Worm (Caenorhabditis elegans) whole organism, late embryonic: ENCODE results near the gene cht-5.

ENCODE experiments used
- K09A11.1 ChIP-seq: sonication (generic microtip); optimal IDR thresholded peaks from 2 replicates; lab custom pipeline; 2017; ENCODE audit warnings: antibody characterized with exemption, mild to moderate bottlenecking, missing genetic modification characterization, missing compliant biosample characterization; ENCODE audit not compliant: insufficient read depth
- ama-1 ChIP-seq: fragments of 150-350 bp; optimal IDR thresholded peaks from 2 replicates; lab custom pipeline; 2014
- ceh-14 ChIP-seq: sonication (generic microtip); optimal IDR thresholded peaks from 2 replicates; lab custom pipeline; 2016; ENCODE audit warnings: missing genotype, missing genetic modification characterization, missing compliant biosample characterization
- ceh-31 ChIP-seq: sonication (generic microtip); optimal IDR thresholded peaks from 2 replicates; lab custom pipeline; 2016; ENCODE audit warnings: missing genetic modification characterization, missing compliant biosample characterization
- ceh-34 ChIP-seq: sonication (generic microtip); optimal IDR thresholded peaks from 2 replicates; lab custom pipeline; 2016; ENCODE audit warnings: mild to moderate bottlenecking, missing genetic modification characterization, missing compliant biosample characterization
- che-1 ChIP-seq: sonication (generic microtip); optimal IDR thresholded peaks from 2 replicates; lab custom pipeline; 2016; ENCODE audit warnings: mild to moderate bottlenecking, missing genetic modification characterization, missing compliant biosample characterization
- elt-2 ChIP-seq: sonication (generic microtip); optimal IDR thresholded peaks from 2 replicates; lab custom pipeline; 2016; ENCODE audit warnings: missing genetic modification reagents, missing genetic modification characterization, missing compliant biosample characterization
- mec-3 ChIP-seq: sonication (generic microtip); optimal IDR thresholded peaks from 2 replicates; lab custom pipeline; 2016; ENCODE audit warnings: borderline replicate concordance, missing genetic modification characterization, missing compliant biosample characterization
- nfya-1 ChIP-seq: sonication (generic microtip); optimal IDR thresholded peaks from 2 replicates; lab custom pipeline; 2017; ENCODE audit warnings: missing genetic modification characterization, mild to moderate bottlenecking, missing compliant biosample characterization, antibody characterized with exemption, moderate library complexity
- pag-3 ChIP-seq: sonication (generic microtip); optimal IDR thresholded peaks from 2 replicates; lab custom pipeline; 2016; ENCODE audit warnings: missing compliant biosample characterization, missing genetic modification characterization, borderline replicate concordance
- pax-1 ChIP-seq: fragments of 150-350 bp; optimal IDR thresholded peaks from 2 replicates; lab custom pipeline; 2014; ENCODE audit warnings: missing biosample characterization, missing genetic modification characterization
- syd-9 ChIP-seq: sonication (generic microtip); optimal IDR thresholded peaks from 2 replicates; lab custom pipeline; 2016; ENCODE audit warnings: mild to moderate bottlenecking, missing genetic modification characterization, moderate library complexity, missing compliant biosample characterization
- ttx-3 ChIP-seq: sonication (generic microtip); optimal IDR thresholded peaks from 2 replicates; lab custom pipeline; 2016; ENCODE audit warnings: missing genetic modification reagents, missing genetic modification characterization, missing compliant biosample characterization
- unc-42 ChIP-seq: sonication (generic microtip); optimal IDR thresholded peaks from 2 replicates; lab custom pipeline; 2016; ENCODE audit warnings: missing genotype, missing genetic modification characterization, missing compliant biosample characterization
- unc-55 ChIP-seq: sonication (generic microtip); optimal IDR thresholded peaks from 2 replicates; lab custom pipeline; 2017; ENCODE audit warnings: missing biosample characterization, missing genetic modification reagents, missing genetic modification characterization

cht-5 gene

DNA sequence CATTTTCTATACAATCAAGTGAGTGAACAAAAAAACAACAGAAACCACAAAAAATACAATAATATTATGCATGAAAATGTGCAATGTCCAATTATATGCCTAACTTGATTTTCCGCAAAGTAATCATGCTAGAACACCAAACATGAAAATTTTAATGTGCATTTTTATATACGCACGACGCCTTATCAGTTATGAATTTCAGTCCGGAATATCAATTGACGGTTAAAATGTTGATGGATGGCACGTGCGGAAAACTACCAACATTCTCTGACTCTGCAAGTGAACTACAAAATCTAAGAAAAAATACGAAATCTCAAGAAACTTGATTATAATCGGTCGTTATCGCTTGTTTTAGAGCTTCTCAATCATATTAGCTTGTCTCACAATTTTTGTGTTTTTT lies 45.5 kb downstream of the cht-5 start:
- no peak for TF ChIP-seq che-1 (tag; lab: Kevin White, UChicago)
- no peak for TF ChIP-seq mec-3 (tag; lab: Kevin White, UChicago)
- TF ChIP-seq ceh-31 (tag; lab: Kevin White, UChicago), result no peak
- TF ChIP-seq pax-1, result no peak
- TF ChIP-seq syd-9 (tag; lab: Kevin White, UChicago), result no peak

DNA sequence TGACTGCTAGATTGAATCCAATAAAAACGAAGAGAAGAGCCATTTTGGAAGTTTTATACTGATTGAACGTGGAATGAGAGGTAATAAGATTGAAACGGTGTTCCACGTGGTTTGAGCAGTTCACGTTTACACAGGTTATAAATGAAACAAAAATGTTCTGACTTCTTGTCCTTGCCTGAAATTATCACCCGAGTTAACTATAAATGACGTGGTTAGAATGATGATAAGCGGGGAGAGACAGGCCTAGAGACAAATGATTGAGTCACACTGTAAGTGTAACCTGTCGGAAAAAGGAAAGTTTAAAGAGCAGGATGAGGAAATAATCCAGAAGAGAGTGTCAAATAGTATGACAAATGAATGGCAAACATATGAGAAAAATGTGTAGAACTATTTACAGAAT lies 46.5 kb downstream of the cht-5 start, which contains the start of gene C51E3.10:
TSS of gene C51E3.10 (minus strand) at position 181 of the 400 bp plus-strand sequence.
- TF ChIP-seq elt-2 (tag; lab: Kevin White, UChicago), result peak; percentile 29
- no peak for TF ChIP-seq ama-1 (lab: Kevin White, UChicago)
- TF ChIP-seq ttx-3 (tag; lab: Kevin White, UChicago), result no peak

DNA sequence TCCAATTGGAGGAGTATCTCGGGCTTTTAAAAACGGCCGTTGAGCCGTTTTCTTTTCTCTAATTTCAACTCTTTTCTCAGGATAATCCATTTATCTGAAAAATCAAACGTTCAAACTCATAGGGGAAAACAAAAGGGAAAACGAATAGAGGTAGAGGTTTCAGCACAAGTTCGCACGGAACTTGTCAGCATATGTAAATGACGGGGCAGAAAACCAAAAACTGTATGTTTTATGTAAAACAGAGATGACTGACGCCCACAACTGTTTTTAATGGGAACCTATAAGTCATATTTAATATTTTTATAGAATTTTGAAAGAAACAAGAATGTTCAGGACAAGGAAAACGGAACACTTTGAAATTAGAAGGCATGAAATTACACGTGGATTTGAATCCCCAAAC lies 51.9 kb downstream of the cht-5 start, which contains the start of gene C51E3.6:
TSS of gene C51E3.6 (minus strand) at position 101 of the 400 bp plus-strand sequence.
- no peak for TF ChIP-seq pag-3 (tag; lab: Kevin White, UChicago)
- no peak for TF ChIP-seq unc-42
- no peak for TF ChIP-seq ceh-34
- TF ChIP-seq nfya-1, result no peak
- TF ChIP-seq K09A11.1 (tag; lab: Kevin White, UChicago), result no peak
- no peak for TF ChIP-seq ceh-14
- TF ChIP-seq mec-3 (tag; lab: Kevin White, UChicago), result no peak
- no peak for TF ChIP-seq unc-55 (GFP tag; lab: Kevin White, UChicago)
